Fruit fly (Drosophila melanogaster) whole organism: ENCODE measurements around the gene CG33493.

Experiments
- CG8478 ChIP-seq: fragments of >200 bp; optimal IDR thresholded peaks from 2 replicates; lab custom pipeline; 2018; ENCODE audit warnings: inconsistent platforms
- Dll ChIP-seq: fragments of >200 bp; optimal IDR thresholded peaks from 2 replicates; lab custom pipeline; 2017
- EcR ChIP-seq, 2 experiments: fragments of >200 bp; optimal IDR thresholded peaks; 2 replicates each; lab custom pipeline; 2017; ENCODE audit warnings: missing biosample characterization in 2 of 2, missing genetic modification characterization in 2 of 2, missing genetic modification reagents in 2 of 2
- pan ChIP-seq: fragments of >200 bp; optimal IDR thresholded peaks from 2 replicates; lab custom pipeline; 2017
- psq ChIP-seq: fragments of >200 bp; optimal IDR thresholded peaks from 2 replicates; lab custom pipeline; 2017
- usp ChIP-seq: fragments of >200 bp; optimal IDR thresholded peaks from 2 replicates; lab custom pipeline; 2017; ENCODE audit warnings: missing biosample characterization, missing genetic modification characterization, mixed read lengths

DNA sequence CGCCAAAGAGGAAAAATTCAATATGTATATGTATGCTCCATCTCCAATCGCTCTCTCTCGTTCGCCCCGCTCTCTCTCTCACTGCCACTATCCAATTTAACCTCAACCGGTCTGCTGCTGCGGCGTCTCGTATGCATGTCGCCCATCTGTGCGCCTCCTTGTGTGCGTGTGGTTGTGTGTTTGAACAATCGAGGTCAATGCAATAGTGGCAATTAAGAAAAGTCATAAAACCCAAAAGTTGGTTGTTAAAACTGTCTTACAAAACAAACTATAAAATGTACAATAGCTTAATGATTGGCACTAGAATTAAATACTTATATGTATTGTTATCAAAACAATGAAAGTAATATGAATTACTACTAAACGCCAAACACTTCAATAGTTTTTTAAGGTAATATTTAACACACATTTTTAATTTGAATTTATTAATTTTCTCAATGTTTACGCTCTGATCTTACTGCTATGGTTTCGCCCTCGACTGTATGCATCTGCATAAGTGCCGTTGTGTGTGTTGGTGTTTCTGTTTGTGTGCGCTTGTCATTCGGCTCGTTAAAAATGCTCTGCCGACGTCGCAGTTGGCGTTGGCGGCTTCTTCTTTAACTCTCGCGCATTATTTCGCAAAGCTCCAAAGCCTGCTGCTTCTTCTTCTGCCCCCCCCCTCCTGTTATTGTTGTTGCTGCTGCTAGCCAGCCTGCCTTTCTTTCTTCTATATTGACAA is 27.4 kb downstream of the CG33493 start:
- TF ChIP-seq psq (no peak), pan (lab: Kevin White, UChicago) (no peak), Dll (lab: Kevin White, UChicago) (no peak), CG8478 (lab: Kevin White, UChicago) (no peak), usp (GFP tag; lab: Kevin White, UChicago) (no peak), EcR (GFP tag; optimal IDR thresholded peaks at IDR 0.05; lab: Kevin White, UChicago) (no peak)
